Fruit fly (Drosophila melanogaster): ENCODE data around the gene Vps13B.

Vps13B gene

DNA sequence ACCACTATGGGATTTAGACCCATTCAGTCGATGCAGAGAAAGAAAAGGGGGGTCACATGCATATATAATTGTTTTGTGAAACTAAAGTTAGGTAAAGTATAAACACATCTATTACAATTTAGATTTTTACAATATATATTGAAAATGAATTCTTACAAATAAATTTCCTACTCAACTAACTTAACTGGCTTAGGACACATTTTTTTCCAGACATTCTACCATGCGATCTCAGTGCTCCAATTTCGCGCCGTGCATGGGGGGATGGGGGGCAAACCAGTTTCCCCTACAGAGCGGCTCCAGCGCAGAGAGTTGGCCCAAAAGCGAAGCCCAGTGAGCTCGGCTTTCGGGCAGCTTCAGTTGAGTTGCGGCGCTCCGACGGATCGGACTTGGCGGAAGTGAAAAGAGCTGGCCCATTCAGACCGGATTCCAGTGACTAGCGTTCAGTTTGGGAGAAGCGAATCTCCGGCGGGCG, 47.3 kb downstream of the Vps13B start, which contains the start of gene CG7896 (continued):
- TF ChIP-seq CG12219 (GFP tag; optimal IDR thresholded peaks at IDR 0.05) (peak; percentile 54), slou (GFP tag; optimal IDR thresholded peaks at IDR 0.05) (peak; percentile 62), CG4328 (GFP tag; optimal IDR thresholded peaks at IDR 0.05) (peak; percentile 43), CG43689 (GFP tag; IDR thresholded peaks at IDR 0.05) (peak; percentile 49; the same call in 1 of the 2 replicates), crp (GFP tag; optimal IDR thresholded peaks at IDR 0.05) (peak in 1 of 2 experiments; percentile 11), CG6254 (GFP tag; optimal IDR thresholded peaks at IDR 0.05) (peak; percentile 41), eyg (GFP tag; optimal IDR thresholded peaks at IDR 0.05) (no peak), nom (GFP tag; optimal IDR thresholded peaks at IDR 0.05) (peak; percentile 64), CHES-1-like (GFP tag; optimal IDR thresholded peaks at IDR 0.05) (no peak), CG16863 (GFP tag; optimal IDR thresholded peaks at IDR 0.05) (no peak), Med (GFP tag) (peak; percentile 87), sens-2 (GFP tag; IDR thresholded peaks at IDR 0.05) (no peak), CG33557 (GFP tag; optimal IDR thresholded peaks at IDR 0.05) (peak; percentile 61), dan (GFP tag; IDR thresholded peaks at IDR 0.05) (no peak), CG8765 (GFP tag; IDR thresholded peaks at IDR 0.05) (peak; percentile 40; the same call in 1 of the 2 replicates), dati (GFP tag; IDR thresholded peaks at IDR 0.05) (no peak), Hsf (GFP tag; optimal IDR thresholded peaks at IDR 0.05) (peak; percentile 33), gfzf (GFP tag; optimal IDR thresholded peaks at IDR 0.05) (no peak), lmd (GFP tag; IDR thresholded peaks at IDR 0.05) (peak; percentile 87), Atf-2 (GFP tag; optimal IDR thresholded peaks at IDR 0.05) (no peak), CG12155 (GFP tag; optimal IDR thresholded peaks at IDR 0.05) (peak; percentile 41), CG16813 (GFP tag; IDR thresholded peaks at IDR 0.05; ENCODE audit: partially characterized antibody) (no peak), Abd-B (GFP tag; optimal IDR thresholded peaks at IDR 0.05) (peak; percentile 54), fd96Cb (tag; optimal IDR thresholded peaks at IDR 0.05) (peak; percentile 59), CG14860 (GFP tag; IDR thresholded peaks at IDR 0.05; ENCODE audit: partially characterized antibody) (no peak), hb (GFP tag; IDR thresholded peaks at IDR 0.05; ENCODE audit: partially characterized antibody) (no peak), gcm (GFP tag; optimal IDR thresholded peaks at IDR 0.05) (peak; percentile 67), trem (tag; optimal IDR thresholded peaks at IDR 0.05) (peak; percentile 28), bbx (GFP tag; IDR thresholded peaks at IDR 0.05; ENCODE audit: partially characterized antibody) (0 out of 2 replicates have a peak, but pooled peaks have one; percentile 30), Dek (tag; optimal IDR thresholded peaks at IDR 0.05) (peak; percentile 24), Lim3 (GFP tag; IDR thresholded peaks at IDR 0.05) (0 out of 2 replicates have a peak, but pooled peaks have one; percentile 38), Neu2 (GFP tag; optimal IDR thresholded peaks at IDR 0.05; ENCODE audit: borderline replicate concordance) (no peak), gem (tag; optimal IDR thresholded peaks at IDR 0.05) (peak; percentile 79), CG5245 (GFP tag; optimal IDR thresholded peaks at IDR 0.05) (peak; percentile 40), Spps (tag; optimal IDR thresholded peaks at IDR 0.05) (peak; percentile 10), CG9727 (GFP tag; optimal IDR thresholded peaks at IDR 0.05) (peak; percentile 67), CG10543 (GFP tag; optimal IDR thresholded peaks at IDR 0.05) (peak; percentile 74), GATAe (GFP tag; conservative IDR thresholded peaks at IDR 0.05) (peak; percentile 37), CG2678 (tag; optimal IDR thresholded peaks at IDR 0.05) (peak; percentile 82), danr (GFP tag; IDR thresholded peaks at IDR 0.05) (peak; percentile 73), CG13296 (GFP tag; optimal IDR thresholded peaks at IDR 0.05) (peak; percentile 69), Fer1 (GFP tag; optimal IDR thresholded peaks at IDR 0.05) (peak; percentile 78), CG13894 (tag; optimal IDR thresholded peaks at IDR 0.05) (no peak), NC2α (GFP tag; optimal IDR thresholded peaks at IDR 0.05) (no peak), Xbp1 (GFP tag; optimal IDR thresholded peaks at IDR 0.05) (peak; percentile 64), CG8281 (tag; optimal IDR thresholded peaks at IDR 0.05) (peak; percentile 29), CG2875 (GFP tag; optimal IDR thresholded peaks at IDR 0.05) (peak; percentile 53), Rx (GFP tag; IDR thresholded peaks at IDR 0.05) (peak; percentile 54; the same call in 1 of the 2 replicates), PHDP (tag; optimal IDR thresholded peaks at IDR 0.05) (peak; percentile 56)

Measured in whole organism, embryonic.